Fruit fly (Drosophila melanogaster): ENCODE data around the gene Or85e.

The Or85e gene

dm6 chr3R:8654058-8654457 lies 18.4 kb upstream of the Or85e start:
- TF ChIP-seq Dif (GFP tag; optimal IDR thresholded peaks at IDR 0.05; ENCODE audit: partially characterized antibody) (no peak), psq (GFP tag; optimal IDR thresholded peaks at IDR 0.05) (no peak), Sp1 (GFP tag; optimal IDR thresholded peaks at IDR 0.05) (no peak), CG32264 (GFP tag; optimal IDR thresholded peaks at IDR 0.05) (no peak), foxo (GFP tag; optimal IDR thresholded peaks at IDR 0.05) (peak in 1 of 2 experiments; percentile 14), woc (GFP tag; optimal IDR thresholded peaks at IDR 0.05) (no peak), h (GFP tag; optimal IDR thresholded peaks at IDR 0.05) (peak; percentile 55), fru (GFP tag; optimal IDR thresholded peaks at IDR 0.05) (no peak), brk (GFP tag; optimal IDR thresholded peaks at IDR 0.05) (no peak), CrebA (GFP tag; optimal IDR thresholded peaks at IDR 0.05; ENCODE audit: borderline replicate concordance) (no peak), Hr83 (GFP tag; optimal IDR thresholded peaks at IDR 0.05; ENCODE audit: poor library complexity, severe bottlenecking) (peak; percentile 89), OdsH (GFP tag; optimal IDR thresholded peaks at IDR 0.05) (no peak), usp (GFP tag; optimal IDR thresholded peaks at IDR 0.05) (no peak), br (GFP tag; optimal IDR thresholded peaks at IDR 0.05) (peak; percentile 25), GATAd (GFP tag; optimal IDR thresholded peaks at IDR 0.05) (no peak)

dm6 chr3R:8652731-8653130 lies 17.1 kb upstream of the Or85e start, which contains the start of the genes Sys1 and Dhod:
Gene Sys1, plus strand, starts transcription at chr3R:8652821.
Gene Dhod, minus strand, starts transcription at chr3R:8652916.
- no peak for TF ChIP-seq usp (GFP tag; optimal IDR thresholded peaks at IDR 0.05)
- TF ChIP-seq brk (GFP tag; optimal IDR thresholded peaks at IDR 0.05) = peak; percentile 75
- peak; percentile 57 for TF ChIP-seq Sp1 (GFP tag; optimal IDR thresholded peaks at IDR 0.05)
- TF ChIP-seq fru (GFP tag; optimal IDR thresholded peaks at IDR 0.05) = peak; percentile 83
- peak; percentile 83 for TF ChIP-seq br (GFP tag; optimal IDR thresholded peaks at IDR 0.05)
- TF ChIP-seq woc (GFP tag; optimal IDR thresholded peaks at IDR 0.05) = peak; percentile 83
- TF ChIP-seq h (GFP tag; optimal IDR thresholded peaks at IDR 0.05) = peak; percentile 91
- TF ChIP-seq tai (GFP tag; optimal IDR thresholded peaks at IDR 0.05) = no peak
- TF ChIP-seq Dfd (GFP tag; optimal IDR thresholded peaks at IDR 0.05) = no peak
- peak; percentile 84 for TF ChIP-seq Hr83 (GFP tag; optimal IDR thresholded peaks at IDR 0.05; ENCODE audit: poor library complexity, severe bottlenecking)
- no peak for TF ChIP-seq Vsx2 (GFP tag; optimal IDR thresholded peaks at IDR 0.05; ENCODE audit: partially characterized antibody)
- TF ChIP-seq sv (GFP tag; optimal IDR thresholded peaks at IDR 0.05) = peak; percentile 64
- peak; percentile 47 for TF ChIP-seq Mio (GFP tag; optimal IDR thresholded peaks at IDR 0.05)
- TF ChIP-seq foxo (GFP tag; optimal IDR thresholded peaks at IDR 0.05) = peak in 1 of 2 experiments; percentile 89
- no peak for TF ChIP-seq Abd-B (GFP tag; optimal IDR thresholded peaks at IDR 0.05)
- TF ChIP-seq CrebA (GFP tag; optimal IDR thresholded peaks at IDR 0.05; ENCODE audit: borderline replicate concordance) = no peak
- TF ChIP-seq dmrt93B (GFP tag; optimal IDR thresholded peaks at IDR 0.05) = peak; percentile 34
- TF ChIP-seq ey (GFP tag; optimal IDR thresholded peaks at IDR 0.05) = peak; percentile 86
- no peak for TF ChIP-seq pan (optimal IDR thresholded peaks at IDR 0.05)
- TF ChIP-seq dsf (GFP tag; optimal IDR thresholded peaks at IDR 0.05; ENCODE audit: borderline replicate concordance) = peak; percentile 40
- peak; percentile 75 for TF ChIP-seq psq (GFP tag; optimal IDR thresholded peaks at IDR 0.05)
- no peak for TF ChIP-seq N (GFP tag; optimal IDR thresholded peaks at IDR 0.05)
- peak; percentile 80 for TF ChIP-seq OdsH (GFP tag; optimal IDR thresholded peaks at IDR 0.05)
- TF ChIP-seq Hnf4 (GFP tag; optimal IDR thresholded peaks at IDR 0.05) = peak; percentile 87
- peak; percentile 61 for TF ChIP-seq CG9705 (GFP tag; optimal IDR thresholded peaks at IDR 0.05)
- TF ChIP-seq CG32264 (GFP tag; optimal IDR thresholded peaks at IDR 0.05) = peak; percentile 15
- TF ChIP-seq Dif (GFP tag; optimal IDR thresholded peaks at IDR 0.05; ENCODE audit: partially characterized antibody) = no peak
- peak; percentile 33 for TF ChIP-seq sage (GFP tag; optimal IDR thresholded peaks at IDR 0.05)
- no peak for TF ChIP-seq Hr78 (GFP tag; optimal IDR thresholded peaks at IDR 0.05)
- no peak for TF ChIP-seq dl (GFP tag; optimal IDR thresholded peaks at IDR 0.05; ENCODE audit: insufficient read depth in 1 of 2, partially characterized antibody in 2 of 2)
- peak; percentile 88 for TF ChIP-seq rgr (GFP tag; optimal IDR thresholded peaks at IDR 0.05)
- peak; percentile 65 for TF ChIP-seq HLH106 (tag; optimal IDR thresholded peaks at IDR 0.05)
- no peak for TF ChIP-seq Rel (GFP tag; optimal IDR thresholded peaks at IDR 0.05)
- peak; percentile 7 for TF ChIP-seq Rel (tag; optimal IDR thresholded peaks at IDR 0.05)
- peak; percentile 75 for TF ChIP-seq jim (GFP tag; optimal IDR thresholded peaks at IDR 0.05)
- no peak for TF ChIP-seq Myc (optimal IDR thresholded peaks at IDR 0.05)
- peak; percentile 70 for TF ChIP-seq GATAd (GFP tag; optimal IDR thresholded peaks at IDR 0.05)
- TF ChIP-seq Jra (GFP tag; optimal IDR thresholded peaks at IDR 0.05) = peak; percentile 93
- TF ChIP-seq lola (GFP tag; optimal IDR thresholded peaks at IDR 0.05) = no peak

Data from whole organism, wandering third instar larva.